Fruit fly (Drosophila melanogaster) whole organism, adult: ENCODE data around the gene Socs16D.

Source experiments
- CG12768 ChIP-seq: fragments of 200-800 bp; sonication (Bioruptor generic); optimal IDR thresholded peaks from 2 replicates; lab custom pipeline; 2017; ENCODE audit warnings: missing biosample characterization, missing genetic modification characterization, mild to moderate bottlenecking, moderate library complexity, missing genetic modification reagents
- bab1 ChIP-seq: fragments of 200-800 bp; sonication (Bioruptor generic); optimal IDR thresholded peaks from 3 replicates; lab custom pipeline; 2019; ENCODE audit warnings: missing biosample characterization, mild to moderate bottlenecking, missing genetic modification characterization, moderate library complexity
- cic ChIP-seq: fragments of 200-800 bp; sonication (Bioruptor generic); optimal IDR thresholded peaks from 2 replicates; lab custom pipeline; 2017; ENCODE audit warnings: missing biosample characterization, mild to moderate bottlenecking, missing genetic modification characterization, moderate library complexity
- cnc ChIP-seq, 2 experiments: fragments of >200 bp; optimal IDR thresholded peaks; 2 replicates each; lab custom pipeline; 2017

dm6 chrX:17819635-17820139, 7.7 kb downstream of the Socs16D start, which contains the start of gene CG12986:
- no peak for TF ChIP-seq cnc (optimal IDR thresholded peaks at IDR 0.05; lab: Kevin White, UChicago)
- TF ChIP-seq cic = no peak
- no peak for TF ChIP-seq bab1 (GFP tag; lab: Kevin White, UChicago)
- no peak for TF ChIP-seq CG12768 (GFP tag; lab: Kevin White, UChicago)
